Worm (Caenorhabditis elegans) whole organism, L1 larva: ENCODE results near the gene moc-5.

ENCODE experiments used
- C04F5.9 ChIP-seq: sonication (generic microtip); optimal IDR thresholded peaks from 2 replicates; lab custom pipeline; 2016; ENCODE audit warnings: missing genetic modification characterization, missing compliant biosample characterization
- C16A3.4 ChIP-seq: fragments of 150-350 bp; optimal IDR thresholded peaks from 2 replicates; lab custom pipeline; 2014; ENCODE audit warnings: missing biosample characterization, missing genetic modification characterization
- C34B4.2 ChIP-seq: sonication (generic microtip); optimal IDR thresholded peaks from 2 replicates; lab custom pipeline; 2017; ENCODE audit warnings: mild to moderate bottlenecking, missing genetic modification characterization, missing compliant biosample characterization
- alr-1 ChIP-seq: fragments of 200-800 bp; sonication (Bioruptor generic); optimal IDR thresholded peaks from 2 replicates; lab custom pipeline; 2018; ENCODE audit warnings: borderline replicate concordance, mild to moderate bottlenecking, missing genetic modification characterization, missing compliant biosample characterization
- aly-2 ChIP-seq: fragments of 150-350 bp; optimal IDR thresholded peaks from 2 replicates; lab custom pipeline; 2014; ENCODE audit warnings: missing biosample characterization, missing genetic modification characterization
- ama-1 ChIP-seq: fragments of 150-350 bp; optimal IDR thresholded peaks from 2 replicates; lab custom pipeline; 2014
- blmp-1 ChIP-seq: fragments of 150-350 bp; optimal IDR thresholded peaks from 2 replicates; lab custom pipeline; 2014; ENCODE audit warnings: missing biosample characterization, missing genetic modification characterization
- ceh-63 ChIP-seq: fragments of 200-800 bp; sonication (Bioruptor generic); optimal IDR thresholded peaks from 2 replicates; lab custom pipeline; 2018; ENCODE audit warnings: mild to moderate bottlenecking, missing genetic modification characterization, missing compliant biosample characterization
- ces-1 ChIP-seq: fragments of 150-350 bp; optimal IDR thresholded peaks from 2 replicates; lab custom pipeline; 2014; ENCODE audit warnings: missing biosample characterization, missing genetic modification reagents, missing genetic modification characterization
- dsc-1 ChIP-seq: sonication (generic microtip); optimal IDR thresholded peaks from 2 replicates; lab custom pipeline; 2016; ENCODE audit warnings: mild to moderate bottlenecking, missing genetic modification characterization, missing compliant biosample characterization
- elt-3 ChIP-seq, 6 experiments: fragments of 150-350 bp in 1 of 6; sonication (generic microtip); optimal IDR thresholded peaks; 2 replicates each; lab custom pipeline; 2017 to 2018; ENCODE audit warnings: missing biosample characterization in 6 of 6, missing genetic modification characterization in 6 of 6, inconsistent platforms in 1 of 6
- irx-1 ChIP-seq: sonication (generic microtip); optimal IDR thresholded peaks from 2 replicates; lab custom pipeline; 2016; ENCODE audit warnings: missing genetic modification characterization, missing compliant biosample characterization
- lin-14 ChIP-seq: fragments of 200-800 bp; sonication (Bioruptor generic); optimal IDR thresholded peaks from 2 replicates; lab custom pipeline; 2018; ENCODE audit warnings: mild to moderate bottlenecking, missing genetic modification characterization, moderate library complexity, missing compliant biosample characterization
- lin-35 ChIP-seq, 2 experiments: fragments of 150-350 bp; optimal IDR thresholded peaks; 2 replicates each; lab custom pipeline; 2014; ENCODE audit warnings: missing biosample characterization in 2 of 2, missing genetic modification characterization in 2 of 2, missing genetic modification reagents in 2 of 2
- lin-39 ChIP-seq: fragments of 150-350 bp; optimal IDR thresholded peaks from 2 replicates; lab custom pipeline; 2014; ENCODE audit warnings: missing biosample characterization, missing genetic modification reagents, missing genetic modification characterization
- mab-9 ChIP-seq: fragments of 200-800 bp; sonication (Bioruptor generic); IDR thresholded peaks from 2 replicates; pipeline ENCODE4 v1.3.6; 2022; ENCODE audit warnings: missing genetic modification reagents, missing genetic modification characterization, missing compliant biosample characterization
- mdl-1 ChIP-seq, 2 experiments: fragments of 150-350 bp; optimal IDR thresholded peaks; 2 replicates each; lab custom pipeline; 2014 to 2017; ENCODE audit warnings: missing biosample characterization in 2 of 2, missing genetic modification characterization in 2 of 2, inconsistent platforms in 1 of 2
- mep-1 ChIP-seq: fragments of 150-350 bp; optimal IDR thresholded peaks from 2 replicates; lab custom pipeline; 2014; ENCODE audit warnings: missing biosample characterization, missing genetic modification characterization
- nhr-12 ChIP-seq: sonication (generic microtip); optimal IDR thresholded peaks from 2 replicates; lab custom pipeline; 2017; ENCODE audit warnings: missing biosample characterization, missing genetic modification characterization
- nhr-19 ChIP-seq: fragments of 200-800 bp; sonication (Bioruptor generic); conservative IDR thresholded peaks from 2 replicates; pipeline ENCODE4 v1.3.6; 2022; ENCODE audit warnings: missing genetic modification characterization, missing compliant biosample characterization
- nhr-20 ChIP-seq: sonication (generic microtip); optimal IDR thresholded peaks from 2 replicates; lab custom pipeline; 2016; ENCODE audit warnings: mild to moderate bottlenecking, missing genetic modification characterization, missing compliant biosample characterization
- nhr-47 ChIP-seq: sonication (generic microtip); optimal IDR thresholded peaks from 2 replicates; lab custom pipeline; 2016; ENCODE audit warnings: mild to moderate bottlenecking, missing genetic modification characterization, moderate library complexity, missing compliant biosample characterization
- nhr-71 ChIP-seq: sonication (generic microtip); optimal IDR thresholded peaks from 2 replicates; lab custom pipeline; 2016; ENCODE audit warnings: mild to moderate bottlenecking, missing genetic modification characterization, moderate library complexity, missing compliant biosample characterization
- nhr-85 ChIP-seq: sonication (generic microtip); peaks from one replicate; lab custom pipeline; 2016; ENCODE audit warnings: missing genetic modification characterization, inconsistent platforms, missing compliant biosample characterization
- nhr-90 ChIP-seq: sonication (generic microtip); optimal IDR thresholded peaks from 2 replicates; lab custom pipeline; 2016; ENCODE audit warnings: mild to moderate bottlenecking, missing genetic modification characterization, missing compliant biosample characterization; ENCODE audit not compliant: poor library complexity
- pqm-1 ChIP-seq: sonication (generic microtip); optimal IDR thresholded peaks from 3 replicates; lab custom pipeline; 2017; ENCODE audit warnings: missing biosample characterization, missing genetic modification characterization
- skn-1 ChIP-seq: fragments of 150-350 bp; optimal IDR thresholded peaks from 2 replicates; lab custom pipeline; 2014; ENCODE audit warnings: missing biosample characterization, missing genetic modification characterization
- snpc-4 ChIP-seq: fragments of 150-350 bp; optimal IDR thresholded peaks from 2 replicates; lab custom pipeline; 2014; ENCODE audit warnings: missing biosample characterization, missing genetic modification characterization
- snu-23 ChIP-seq: sonication (generic microtip); optimal IDR thresholded peaks from 2 replicates; lab custom pipeline; 2016; ENCODE audit warnings: missing genetic modification characterization, missing compliant biosample characterization
- sox-4 ChIP-seq: sonication (generic microtip); optimal IDR thresholded peaks from 2 replicates; lab custom pipeline; 2016; ENCODE audit warnings: missing genetic modification characterization, missing compliant biosample characterization
- swsn-7 ChIP-seq: sonication (generic microtip); optimal IDR thresholded peaks from 2 replicates; lab custom pipeline; 2016; ENCODE audit warnings: missing genetic modification characterization, missing compliant biosample characterization
- tbx-2 ChIP-seq: sonication (generic microtip); optimal IDR thresholded peaks from 2 replicates; lab custom pipeline; 2016; ENCODE audit warnings: missing genetic modification characterization, missing compliant biosample characterization
- zag-1 ChIP-seq: fragments of 150-350 bp; optimal IDR thresholded peaks from 2 replicates; lab custom pipeline; 2014; ENCODE audit warnings: missing biosample characterization, missing genetic modification characterization

Gene moc-5

ce11 chrX:9529360-9529759 lies 36.4 kb downstream of the moc-5 start, which contains the start of gene C07B5.4:
Gene C07B5.4 (plus strand): TSS chrX:9529660.
- TF ChIP-seq snu-23 (GFP tag; lab: Kevin White, UChicago) = no peak
- peak; percentile 38 for TF ChIP-seq nhr-85 (tag; lab: Kevin White, UChicago)

- TF ChIP-seq pqm-1 (tag; lab: Kevin White, UChicago) = no peak
- no peak for TF ChIP-seq dsc-1
- TF ChIP-seq mab-9 (GFP tag; lab: Robert Waterston, UW) = no peak
- TF ChIP-seq elt-3 (tag; optimal IDR thresholded peaks at IDR 0.05; lab: Kevin White, UChicago) = peak in 3 of 6 experiments; percentile 24 to 76 (median 51)
- peak; percentile 37 for TF ChIP-seq lin-14 (GFP tag; lab: Kevin White, UChicago)
- TF ChIP-seq irx-1 (tag; lab: Kevin White, UChicago) = peak; percentile 25
- TF ChIP-seq mep-1 (tag; lab: Kevin White, UChicago) = peak; percentile 2
- peak; percentile 85 for TF ChIP-seq blmp-1 (tag; lab: Kevin White, UChicago)
- peak; percentile 86 for TF ChIP-seq nhr-85 (tag; lab: Kevin White, UChicago)
- peak in 1 of 2 experiments; percentile 38 for TF ChIP-seq lin-35 (GFP tag; optimal IDR thresholded peaks at IDR 0.05; lab: Kevin White, UChicago)
- peak in 1 of 2 experiments; percentile 5 for TF ChIP-seq mdl-1 (tag; optimal IDR thresholded peaks at IDR 0.05; lab: Kevin White, UChicago)
- no peak for TF ChIP-seq zag-1
- TF ChIP-seq tbx-2 (tag; lab: Kevin White, UChicago) = peak; percentile 4
- TF ChIP-seq nhr-71 (tag; lab: Kevin White, UChicago) = peak; percentile 39
- peak; percentile 63 for TF ChIP-seq nhr-20
- peak; percentile 26 for TF ChIP-seq nhr-90 (tag; lab: Kevin White, UChicago)
- peak; percentile 10 for TF ChIP-seq skn-1 (tag; lab: Kevin White, UChicago)
- TF ChIP-seq snu-23 (GFP tag; lab: Kevin White, UChicago) = peak; percentile 46
- no peak; the same call in 1 of the 2 replicates for TF ChIP-seq nhr-19 (GFP tag; lab: Robert Waterston, UW)
Measured at ce11 chrX:9527898-9528297, 37.9 kb downstream of the moc-5 start.

ce11 chrX:9523118-9523517 lies 42.7 kb downstream of the moc-5 start, which contains the start of gene C07B5.3:
Gene C07B5.3 (minus strand): TSS chrX:9523218.
- TF ChIP-seq nhr-12 (no peak), ces-1 (GFP tag; lab: Kevin White, UChicago) (no peak), ceh-63 (GFP tag; lab: Kevin White, UChicago) (no peak), nhr-47 (tag; lab: Kevin White, UChicago) (no peak), C16A3.4 (tag; lab: Kevin White, UChicago) (no peak), nhr-85 (tag; lab: Kevin White, UChicago) (no peak), C04F5.9 (no peak), aly-2 (tag; lab: Kevin White, UChicago) (no peak), ama-1 (lab: Kevin White, UChicago) (no peak), alr-1 (no peak)
- TF ChIP-seq, all 84 proteins: peak for 0

- no peak for TF ChIP-seq lin-39
- no peak for TF ChIP-seq nhr-71 (tag; lab: Kevin White, UChicago)
- no peak for TF ChIP-seq C34B4.2 (tag; lab: Kevin White, UChicago)
- TF ChIP-seq sox-4 (tag; lab: Kevin White, UChicago) = no peak
- TF ChIP-seq, all 84 proteins: peak for 0
Measured at ce11 chrX:9518719-9519118, 47.1 kb downstream of the moc-5 start, which contains the start of gene C07B5.6. Gene C07B5.6 (plus strand): TSS chrX:9519019.

ce11 chrX:9517106-9517505 lies 48.7 kb downstream of the moc-5 start, which contains the start of gene C07B5.2:
Gene C07B5.2 (minus strand): TSS chrX:9517206.
- no peak for TF ChIP-seq snpc-4
- no peak for TF ChIP-seq lin-35 (GFP tag; optimal IDR thresholded peaks at IDR 0.05; lab: Kevin White, UChicago)
- no peak for TF ChIP-seq swsn-7 (tag; lab: Kevin White, UChicago)

ce11 chrX:9512457-9512856 lies 53.3 kb downstream of the moc-5 start:
- no peak for TF ChIP-seq irx-1 (tag; lab: Kevin White, UChicago)
- peak; percentile 7 for TF ChIP-seq lin-14 (GFP tag; lab: Kevin White, UChicago)
- peak; percentile 37 for TF ChIP-seq blmp-1 (tag; lab: Kevin White, UChicago)
- TF ChIP-seq nhr-85 (tag; lab: Kevin White, UChicago) = peak; percentile 28
- TF ChIP-seq swsn-7 (tag; lab: Kevin White, UChicago) = no peak
- TF ChIP-seq mab-9 (GFP tag; lab: Robert Waterston, UW) = no peak
- no peak for TF ChIP-seq nhr-20
- TF ChIP-seq, all 84 proteins: peak for 3
